Worm (Caenorhabditis elegans): ENCODE results near the gene esyt-2.

The esyt-2 gene

ce11 chrIII:6177631-6178030 lies 53.1 kb downstream of the esyt-2 start:
- TF ChIP-seq ztf-11 (tag; optimal IDR thresholded peaks at IDR 0.05) (no peak), unc-39 (tag; optimal IDR thresholded peaks at IDR 0.05) (no peak), elt-2 (tag; optimal IDR thresholded peaks at IDR 0.05) (peak; percentile 55), nhr-67 (tag; optimal IDR thresholded peaks at IDR 0.05) (no peak), nhr-77 (tag; optimal IDR thresholded peaks at IDR 0.05) (no peak), daf-12 (tag; optimal IDR thresholded peaks at IDR 0.05) (no peak), pha-4 (tag; optimal IDR thresholded peaks at IDR 0.05) (peak; percentile 56), nhr-25 (tag; optimal IDR thresholded peaks at IDR 0.05) (no peak)

ce11 chrIII:6176761-6177160 lies 54.0 kb downstream of the esyt-2 start, which contains the start of gene F42A10.6:
Gene F42A10.6, minus strand, starts transcription at chrIII:6176861.
- TF ChIP-seq nhr-77 (tag; optimal IDR thresholded peaks at IDR 0.05) (no peak), elt-2 (tag; optimal IDR thresholded peaks at IDR 0.05) (peak; percentile 27)

ce11 chrIII:6176172-6176571 lies 54.6 kb downstream of the esyt-2 start:
- TF ChIP-seq unc-62 (GFP tag; optimal IDR thresholded peaks at IDR 0.05) (no peak), ceh-28 (tag; optimal IDR thresholded peaks at IDR 0.05) (no peak), nhr-25 (tag; optimal IDR thresholded peaks at IDR 0.05) (no peak), ceh-82 (tag; optimal IDR thresholded peaks at IDR 0.05) (no peak), zag-1 (tag; optimal IDR thresholded peaks at IDR 0.05) (no peak), mml-1 (tag; optimal IDR thresholded peaks at IDR 0.05) (no peak), elt-3 (tag; optimal IDR thresholded peaks at IDR 0.05) (no peak), nfya-1 (tag; optimal IDR thresholded peaks at IDR 0.05; ENCODE audit: insufficient read depth) (no peak), ztf-11 (tag; optimal IDR thresholded peaks at IDR 0.05) (no peak), jun-1 (tag; optimal IDR thresholded peaks at IDR 0.05) (no peak), mdl-1 (tag; optimal IDR thresholded peaks at IDR 0.05) (no peak)
